Worm (Caenorhabditis elegans): ENCODE measurements around the gene C17A2.3.

The C17A2.3 gene

DNA sequence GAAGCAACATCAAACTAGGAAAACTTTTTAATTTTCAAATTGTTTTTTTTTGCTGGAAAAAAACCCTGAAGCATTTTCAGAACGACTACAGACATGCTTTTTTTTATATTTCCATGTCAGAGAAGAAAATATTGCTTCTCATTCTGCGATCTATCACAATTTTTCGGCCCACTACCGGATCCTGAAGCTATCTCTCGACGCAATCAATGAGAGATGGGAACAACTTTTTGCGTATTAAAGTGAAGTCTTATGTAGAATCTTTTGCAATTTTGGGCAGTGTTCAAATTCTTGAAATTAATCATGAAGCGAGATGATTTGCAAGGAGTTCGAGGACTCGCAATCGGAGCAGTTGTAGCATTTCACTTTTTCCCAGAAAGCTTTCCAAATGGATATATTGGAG is 26.2 kb downstream of the C17A2.3 start, which contains the start of gene oac-10:
TSS of gene oac-10 (plus strand) at position 301 of the 400 bp plus-strand sequence.
- no peak for TF ChIP-seq ZK546.5 (tag; optimal IDR thresholded peaks at IDR 0.05)
- TF ChIP-seq Y55F3AM.14 (GFP tag; optimal IDR thresholded peaks at IDR 0.05): no peak

- no peak for TF ChIP-seq mab-5 (tag; optimal IDR thresholded peaks at IDR 0.05)
- no peak for TF ChIP-seq lin-39 (tag; optimal IDR thresholded peaks at IDR 0.05)
- TF ChIP-seq ZK546.5 (tag; optimal IDR thresholded peaks at IDR 0.05): no peak
- no peak for TF ChIP-seq nhr-237 (tag; optimal IDR thresholded peaks at IDR 0.05)
- TF ChIP-seq ama-1 (optimal IDR thresholded peaks at IDR 0.05): no peak
- no peak for TF ChIP-seq ceh-16 (tag; optimal IDR thresholded peaks at IDR 0.05)
- no peak for TF ChIP-seq unc-55 (GFP tag; optimal IDR thresholded peaks at IDR 0.05)
- no peak for TF ChIP-seq nhr-21 (tag; optimal IDR thresholded peaks at IDR 0.05)
- no peak for TF ChIP-seq lsy-2 (tag; optimal IDR thresholded peaks at IDR 0.05)
- TF ChIP-seq unc-39 (tag; optimal IDR thresholded peaks at IDR 0.05): no peak
- TF ChIP-seq gmeb-1 (tag; optimal IDR thresholded peaks at IDR 0.05): no peak
- no peak for TF ChIP-seq nhr-12 (tag; optimal IDR thresholded peaks at IDR 0.05)
- no peak for TF ChIP-seq lin-11 (tag; optimal IDR thresholded peaks at IDR 0.05)
- no peak for TF ChIP-seq sma-9 (GFP tag; optimal IDR thresholded peaks at IDR 0.05)
- TF ChIP-seq sma-9 (tag; optimal IDR thresholded peaks at IDR 0.05): no peak
- no peak for TF ChIP-seq ceh-82 (tag; optimal IDR thresholded peaks at IDR 0.05)
- no peak for TF ChIP-seq R02D3.7 (tag; optimal IDR thresholded peaks at IDR 0.05)
- no peak for TF ChIP-seq skn-1 (tag; optimal IDR thresholded peaks at IDR 0.05)
- no peak for TF ChIP-seq ztf-11 (tag; optimal IDR thresholded peaks at IDR 0.05)
- no peak for TF ChIP-seq mdl-1 (tag; optimal IDR thresholded peaks at IDR 0.05)
- TF ChIP-seq sem-4 (tag; optimal IDR thresholded peaks at IDR 0.05): no peak
Measured at ce11 chrII:3877127-3877526, 33.7 kb downstream of the C17A2.3 start, which contains the start of gene nep-3. Gene nep-3 (minus strand): TSS chrII:3877227.

- TF ChIP-seq nhr-6 (tag; optimal IDR thresholded peaks at IDR 0.05): no peak
- no peak for TF ChIP-seq nhr-77 (tag; optimal IDR thresholded peaks at IDR 0.05)
- no peak for TF ChIP-seq lin-11 (tag; optimal IDR thresholded peaks at IDR 0.05)
- no peak for TF ChIP-seq mdl-1 (tag; optimal IDR thresholded peaks at IDR 0.05)
- no peak for TF ChIP-seq nhr-237 (tag; optimal IDR thresholded peaks at IDR 0.05)
- no peak for TF ChIP-seq alr-1 (tag; optimal IDR thresholded peaks at IDR 0.05)
- TF ChIP-seq nhr-10 (tag; optimal IDR thresholded peaks at IDR 0.05): no peak
Measured at ce11 chrII:3877874-3878273, 34.5 kb downstream of the C17A2.3 start, which contains the start of gene sdz-7. Gene sdz-7 (minus strand): TSS chrII:3877974.

DNA sequence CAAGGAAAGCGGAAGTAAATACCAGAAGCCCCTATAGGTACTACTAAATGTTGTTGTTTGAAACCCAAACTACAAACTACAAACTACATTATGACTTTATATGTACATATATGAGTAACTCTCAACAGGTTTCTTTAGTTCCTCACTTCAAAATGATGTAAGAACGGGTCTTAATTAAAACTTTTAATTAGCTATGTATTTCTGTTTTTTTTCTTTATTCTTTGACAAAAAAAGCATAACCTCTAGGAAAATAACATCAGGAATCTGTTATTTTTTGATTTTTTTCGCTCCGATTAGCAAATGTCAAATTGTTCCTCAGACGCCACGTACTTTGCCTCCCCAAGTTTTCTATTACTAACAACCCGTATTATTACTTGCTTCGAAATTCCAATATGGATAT is 34.9 kb downstream of the C17A2.3 start, which contains the start of gene srh-250:
TSS of gene srh-250 (plus strand) at position 301 of the 400 bp plus-strand sequence.
- TF ChIP-seq zag-1 (tag; optimal IDR thresholded peaks at IDR 0.05) (no peak), mdl-1 (tag; optimal IDR thresholded peaks at IDR 0.05) (no peak), dmd-4 (tag; optimal IDR thresholded peaks at IDR 0.05) (no peak), ama-1 (optimal IDR thresholded peaks at IDR 0.05) (no peak), nhr-237 (tag; optimal IDR thresholded peaks at IDR 0.05) (no peak), alr-1 (tag; optimal IDR thresholded peaks at IDR 0.05) (no peak), unc-62 (GFP tag; optimal IDR thresholded peaks at IDR 0.05) (no peak), ZK546.5 (tag; optimal IDR thresholded peaks at IDR 0.05) (no peak), lin-13 (GFP tag; optimal IDR thresholded peaks at IDR 0.05) (no peak), sma-9 (GFP tag; optimal IDR thresholded peaks at IDR 0.05) (no peak), sma-9 (tag; optimal IDR thresholded peaks at IDR 0.05) (no peak), nhr-10 (tag; optimal IDR thresholded peaks at IDR 0.05) (no peak), F13H6.1 (tag; optimal IDR thresholded peaks at IDR 0.05) (no peak)

ce11 chrII:3879945-3880344 is 36.5 kb downstream of the C17A2.3 start, which contains the start of gene nhr-166:
Gene nhr-166 (plus strand): TSS chrII:3880245.
- TF ChIP-seq unc-39 (tag; optimal IDR thresholded peaks at IDR 0.05): no peak
- TF ChIP-seq peb-1 (tag; optimal IDR thresholded peaks at IDR 0.05): no peak
- TF ChIP-seq Y55F3AM.14 (GFP tag; optimal IDR thresholded peaks at IDR 0.05): no peak
- TF ChIP-seq nhr-23 (tag; optimal IDR thresholded peaks at IDR 0.05): no peak
- no peak for TF ChIP-seq elt-3 (tag; optimal IDR thresholded peaks at IDR 0.05)
- no peak for TF ChIP-seq ZK546.5 (tag; optimal IDR thresholded peaks at IDR 0.05)
- no peak for TF ChIP-seq lin-39 (tag; optimal IDR thresholded peaks at IDR 0.05)

ce11 chrII:3891124-3891523 is 47.7 kb downstream of the C17A2.3 start, which contains the start of gene F53C3.8:
Gene F53C3.8 (plus strand): TSS chrII:3891424.
- TF ChIP-seq nhr-237 (tag; optimal IDR thresholded peaks at IDR 0.05): no peak
- no peak for TF ChIP-seq sem-4 (tag; optimal IDR thresholded peaks at IDR 0.05)
- no peak for TF ChIP-seq dmd-4 (tag; optimal IDR thresholded peaks at IDR 0.05)
